Worm (Caenorhabditis elegans) whole organism, mixed stage, embryonic: ENCODE data around the gene T18D3.1.

Experiments
- M03D4.4 ChIP-seq: sonication (generic microtip); optimal IDR thresholded peaks from 2 replicates; lab custom pipeline; 2017; ENCODE audit warnings: mild to moderate bottlenecking, missing genetic modification characterization, missing compliant biosample characterization
- bed-3 ChIP-seq: fragments of 200-800 bp; sonication (Bioruptor generic); optimal IDR thresholded peaks from 3 replicates; lab custom pipeline; 2018; ENCODE audit warnings: mild to moderate bottlenecking, missing genetic modification characterization, moderate library complexity, missing compliant biosample characterization
- blmp-1 ChIP-seq: fragments of 150-350 bp; optimal IDR thresholded peaks from 2 replicates; lab custom pipeline; 2014; ENCODE audit warnings: missing biosample characterization, missing genetic modification characterization
- ceh-39 ChIP-seq: fragments of 150-350 bp; optimal IDR thresholded peaks from 2 replicates; lab custom pipeline; 2014; ENCODE audit warnings: missing biosample characterization, missing genetic modification characterization
- ceh-43 ChIP-seq: fragments of 200-800 bp; sonication (Bioruptor generic); optimal IDR thresholded peaks from 2 replicates; lab custom pipeline; 2018; ENCODE audit warnings: mild to moderate bottlenecking, missing genetic modification characterization, moderate library complexity, missing compliant biosample characterization
- ceh-83 ChIP-seq: fragments of 200-800 bp; sonication (Bioruptor generic); optimal IDR thresholded peaks from 2 replicates; lab custom pipeline; 2018; ENCODE audit warnings: mild to moderate bottlenecking, missing genetic modification characterization, missing compliant biosample characterization
- ces-1 ChIP-seq: fragments of 150-350 bp; optimal IDR thresholded peaks from 2 replicates; lab custom pipeline; 2014; ENCODE audit warnings: missing biosample characterization, missing genetic modification reagents, missing genetic modification characterization
- cnd-1 ChIP-seq: fragments of 200-800 bp; sonication (Bioruptor generic); optimal IDR thresholded peaks from 2 replicates; lab custom pipeline; 2018; ENCODE audit warnings: mild to moderate bottlenecking, missing genetic modification characterization, missing compliant biosample characterization
- drap-1 ChIP-seq: fragments of 200-800 bp; sonication (Bioruptor generic); optimal IDR thresholded peaks from 3 replicates; lab custom pipeline; 2018; ENCODE audit warnings: mild to moderate bottlenecking, missing genetic modification characterization, missing compliant biosample characterization
- elt-1 ChIP-seq: sonication (generic microtip); optimal IDR thresholded peaks from 2 replicates; lab custom pipeline; 2017; ENCODE audit warnings: missing genetic modification characterization, mild to moderate bottlenecking, missing compliant biosample characterization, antibody characterized with exemption, moderate library complexity, borderline replicate concordance; ENCODE audit not compliant: insufficient read depth
- elt-3 ChIP-seq: fragments of 150-350 bp; optimal IDR thresholded peaks from 2 replicates; lab custom pipeline; 2014; ENCODE audit warnings: missing biosample characterization, missing genetic modification characterization
- flh-1 ChIP-seq: fragments of 200-800 bp; sonication (Bioruptor generic); optimal IDR thresholded peaks from 2 replicates; lab custom pipeline; 2018; ENCODE audit warnings: mild to moderate bottlenecking, missing genetic modification characterization, moderate library complexity, missing compliant biosample characterization
- ham-2 ChIP-seq: fragments of 200-800 bp; sonication (Bioruptor generic); optimal IDR thresholded peaks from 2 replicates; lab custom pipeline; 2018; ENCODE audit warnings: mild to moderate bottlenecking, missing genetic modification characterization, missing compliant biosample characterization
- hlh-1 ChIP-seq: fragments of 150-350 bp; optimal IDR thresholded peaks from 2 replicates; lab custom pipeline; 2014; ENCODE audit warnings: missing biosample characterization, missing genetic modification reagents, missing genetic modification characterization
- lin-13 ChIP-seq: fragments of 150-350 bp; optimal IDR thresholded peaks from 2 replicates; lab custom pipeline; 2014; ENCODE audit warnings: missing biosample characterization, missing genetic modification characterization
- lin-32 ChIP-seq: fragments of 200-800 bp; sonication (Bioruptor generic); optimal IDR thresholded peaks from 2 replicates; lab custom pipeline; 2018; ENCODE audit warnings: mild to moderate bottlenecking, missing genetic modification characterization, missing compliant biosample characterization
- lsy-2 ChIP-seq: fragments of 150-350 bp; optimal IDR thresholded peaks from 2 replicates; lab custom pipeline; 2014; ENCODE audit warnings: missing biosample characterization, missing genetic modification characterization
- mab-5 ChIP-seq: fragments of 150-350 bp; optimal IDR thresholded peaks from 2 replicates; lab custom pipeline; 2014; ENCODE audit warnings: missing biosample characterization, missing genetic modification characterization
- mep-1 ChIP-seq: fragments of 150-350 bp; optimal IDR thresholded peaks from 2 replicates; lab custom pipeline; 2017; ENCODE audit warnings: missing biosample characterization, missing genetic modification reagents, missing genetic modification characterization, inconsistent platforms
- mls-2 ChIP-seq: sonication (generic microtip); optimal IDR thresholded peaks from 2 replicates; lab custom pipeline; 2016; ENCODE audit warnings: mild to moderate bottlenecking, missing genetic modification characterization, moderate library complexity, missing compliant biosample characterization
- nhr-12 ChIP-seq: fragments of 150-350 bp; optimal IDR thresholded peaks from 2 replicates; lab custom pipeline; 2014; ENCODE audit warnings: missing biosample characterization, missing genetic modification characterization
- nhr-2 ChIP-seq: fragments of 150-350 bp; optimal IDR thresholded peaks from 2 replicates; lab custom pipeline; 2014; ENCODE audit warnings: missing biosample characterization, missing genetic modification characterization
- nhr-237 ChIP-seq: fragments of 150-350 bp; optimal IDR thresholded peaks from 2 replicates; lab custom pipeline; 2014; ENCODE audit warnings: missing biosample characterization, missing genetic modification characterization
- nhr-28 ChIP-seq: fragments of 150-350 bp; optimal IDR thresholded peaks from 2 replicates; lab custom pipeline; 2014; ENCODE audit warnings: missing biosample characterization, missing genetic modification characterization
- nhr-76 ChIP-seq: sonication (generic microtip); optimal IDR thresholded peaks from 2 replicates; lab custom pipeline; 2017; ENCODE audit warnings: missing biosample characterization, missing genetic modification characterization
- pha-4 ChIP-seq: fragments of 150-350 bp; optimal IDR thresholded peaks from 2 replicates; lab custom pipeline; 2018; ENCODE audit warnings: missing biosample characterization, missing genetic modification reagents, missing genetic modification characterization
- sem-2 ChIP-seq: fragments of 200-800 bp; sonication (Bioruptor generic); optimal IDR thresholded peaks from 2 replicates; lab custom pipeline; 2018; ENCODE audit warnings: mild to moderate bottlenecking, missing genetic modification characterization, missing compliant biosample characterization
- snpc-4 ChIP-seq: fragments of 150-350 bp; optimal IDR thresholded peaks from 2 replicates; lab custom pipeline; 2014; ENCODE audit warnings: missing biosample characterization, missing genetic modification characterization
- sptf-1 ChIP-seq: sonication (generic microtip); optimal IDR thresholded peaks from 2 replicates; lab custom pipeline; 2017; ENCODE audit warnings: mild to moderate bottlenecking, missing genetic modification characterization, moderate library complexity, missing compliant biosample characterization
- tbx-8 ChIP-seq: fragments of 200-800 bp; sonication (Bioruptor generic); optimal IDR thresholded peaks from 2 replicates; lab custom pipeline; 2018; ENCODE audit warnings: mild to moderate bottlenecking, missing genetic modification characterization, moderate library complexity, missing compliant biosample characterization
- unc-120 ChIP-seq: sonication (generic microtip); optimal IDR thresholded peaks from 2 replicates; lab custom pipeline; 2017; ENCODE audit warnings: missing genetic modification characterization, missing compliant biosample characterization; ENCODE audit not compliant: poor library complexity, severe bottlenecking
- unc-39 ChIP-seq: fragments of 150-350 bp; optimal IDR thresholded peaks from 2 replicates; lab custom pipeline; 2014; ENCODE audit warnings: missing biosample characterization, missing genetic modification characterization
- unc-62 ChIP-seq: fragments of 150-350 bp; optimal IDR thresholded peaks from 2 replicates; lab custom pipeline; 2014; ENCODE audit warnings: missing biosample characterization, missing genetic modification reagents, missing genetic modification characterization
- zip-8 ChIP-seq: fragments of 150-350 bp; optimal IDR thresholded peaks from 2 replicates; lab custom pipeline; 2014; ENCODE audit warnings: missing biosample characterization, missing genetic modification characterization
- ztf-11 ChIP-seq: fragments of 150-350 bp; optimal IDR thresholded peaks from 2 replicates; lab custom pipeline; 2014; ENCODE audit warnings: missing biosample characterization, missing genetic modification characterization

The T18D3.1 gene

DNA sequence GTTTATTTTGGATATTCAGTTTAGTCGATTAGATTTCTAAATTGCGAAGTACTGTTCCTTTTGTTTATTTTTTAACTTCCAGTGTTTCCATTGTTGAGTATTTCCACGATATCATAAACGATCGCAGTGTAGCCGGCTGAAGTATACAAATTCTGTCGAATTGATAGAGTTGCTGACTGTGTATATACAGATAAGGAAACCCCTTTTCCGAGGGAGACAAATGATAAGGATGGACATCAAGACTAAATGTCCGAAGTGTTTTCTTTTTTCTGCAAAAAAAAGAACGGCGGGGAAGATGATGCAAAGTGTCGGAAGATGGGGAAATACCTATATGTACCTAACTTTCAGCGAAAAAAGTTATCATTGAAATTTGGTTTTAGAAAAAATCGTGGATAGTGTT is 8.0 kb upstream of the T18D3.1 start:
- no peak for TF ChIP-seq drap-1 (GFP tag; lab: Kevin White, UChicago)
- no peak for TF ChIP-seq snpc-4
- no peak for TF ChIP-seq zip-8 (tag; lab: Kevin White, UChicago)
- no peak for TF ChIP-seq mab-5 (tag; lab: Kevin White, UChicago)
- no peak for TF ChIP-seq nhr-76
- no peak for TF ChIP-seq sptf-1 (tag; lab: Kevin White, UChicago)
- TF ChIP-seq elt-3 = no peak
- no peak for TF ChIP-seq ceh-39
- no peak for TF ChIP-seq ztf-11
- no peak for TF ChIP-seq nhr-2 (tag; lab: Kevin White, UChicago)
- TF ChIP-seq unc-39 (tag; lab: Kevin White, UChicago) = no peak
- TF ChIP-seq lin-32 = no peak
- TF ChIP-seq bed-3 (GFP tag; lab: Kevin White, UChicago) = no peak
- no peak for TF ChIP-seq unc-62
- TF ChIP-seq, all 35 proteins: peak for 0

DNA sequence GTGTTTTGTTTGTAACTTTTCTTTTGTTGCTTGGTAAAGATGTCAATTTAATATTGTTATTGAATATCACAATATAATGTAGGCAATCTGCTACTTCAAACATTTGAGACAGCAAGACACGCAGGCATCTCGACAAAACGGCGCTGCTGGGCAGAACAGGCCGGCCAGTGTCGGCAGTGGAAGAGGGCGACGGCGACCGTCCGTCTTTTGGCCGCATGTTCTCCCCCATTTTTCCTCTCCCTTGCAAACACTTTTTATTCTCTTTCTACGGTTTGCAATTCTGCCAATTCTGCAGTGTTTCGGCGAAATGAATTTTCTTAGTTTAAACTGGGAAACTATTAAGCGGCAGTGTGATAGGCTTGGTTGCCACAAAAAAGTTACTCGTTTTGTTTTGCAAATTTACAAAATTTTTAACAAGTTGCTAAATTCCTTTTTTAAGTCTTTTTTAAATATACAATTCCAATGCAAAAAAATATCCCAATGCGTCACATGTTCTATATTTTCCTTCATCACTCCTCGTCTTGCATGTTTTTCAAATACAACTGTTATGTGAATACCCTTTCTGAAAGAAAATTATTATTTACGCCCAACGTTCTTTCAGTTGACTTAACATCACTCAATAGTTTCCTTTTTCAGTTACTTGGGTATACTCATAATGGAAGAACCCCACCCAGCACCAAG is 5.1 kb upstream of the T18D3.1 start, which contains the start of gene T18D3.6:
TSS of gene T18D3.6 (plus strand) at position 631 of the 681 bp plus-strand sequence.
- TF ChIP-seq nhr-2 (tag; lab: Kevin White, UChicago) (no peak), mep-1 (no peak), sem-2 (GFP tag; lab: Kevin White, UChicago) (no peak), nhr-237 (no peak), ceh-39 (no peak), mls-2 (no peak), ztf-11 (no peak), lin-13 (tag; lab: Kevin White, UChicago) (no peak), unc-120 (no peak), tbx-8 (no peak), ceh-83 (GFP tag; lab: Kevin White, UChicago) (no peak), ces-1 (no peak)

DNA sequence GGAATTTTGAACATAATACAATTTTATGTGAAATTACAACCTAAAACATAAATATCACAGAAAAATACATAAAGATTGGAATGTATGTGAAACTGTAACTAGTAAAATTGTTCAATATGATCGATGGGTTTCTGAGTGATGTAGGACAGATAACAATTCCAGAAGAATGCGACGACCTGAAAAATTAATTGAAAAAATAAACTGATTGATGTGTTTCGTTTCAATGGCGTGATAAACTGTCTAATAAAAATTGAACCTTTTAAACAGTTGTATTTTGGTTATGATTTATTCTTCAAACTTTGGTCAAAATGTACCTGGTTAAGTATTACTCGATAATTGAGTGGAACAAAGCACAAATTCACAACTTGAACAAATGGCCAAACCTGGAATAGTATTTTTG is 3.3 kb upstream of the T18D3.1 start:
- TF ChIP-seq mep-1 (no peak), cnd-1 (tag; lab: Kevin White, UChicago) (no peak)

DNA sequence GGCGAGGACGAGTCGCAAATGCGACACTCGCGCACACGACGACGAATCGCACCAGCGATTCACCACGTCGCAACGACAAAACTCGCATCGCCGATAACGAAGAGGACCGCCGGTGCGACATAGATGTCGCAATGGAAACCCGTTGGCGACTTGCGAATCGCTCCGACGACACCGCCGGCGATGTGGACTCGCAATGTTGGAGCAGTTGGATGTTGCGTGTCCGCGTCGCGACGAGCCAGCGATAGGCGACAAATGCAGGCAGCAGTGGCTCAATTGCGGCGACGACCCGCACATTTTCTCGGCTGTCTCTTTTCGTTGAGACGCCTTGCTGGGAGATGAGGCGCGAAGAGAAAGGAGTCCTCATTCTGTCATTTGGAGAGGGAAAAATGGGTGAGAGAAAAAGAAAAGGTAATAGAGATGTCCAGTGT is 2.4 kb upstream of the T18D3.1 start:
- TF ChIP-seq bed-3 (GFP tag; lab: Kevin White, UChicago) (no peak), cnd-1 (tag; lab: Kevin White, UChicago) (peak; percentile 51), nhr-76 (no peak), ceh-39 (no peak), elt-3 (no peak), ztf-11 (peak; percentile 13), nhr-12 (tag; lab: Kevin White, UChicago) (no peak), nhr-237 (no peak), lin-13 (tag; lab: Kevin White, UChicago) (peak; percentile 4), mep-1 (no peak), sptf-1 (tag; lab: Kevin White, UChicago) (peak; percentile 47), flh-1 (peak; percentile 18), hlh-1 (tag; lab: Kevin White, UChicago) (no peak), nhr-28 (tag; lab: Kevin White, UChicago) (no peak), mab-5 (tag; lab: Kevin White, UChicago) (no peak), sem-2 (GFP tag; lab: Kevin White, UChicago) (peak; percentile 8), unc-120 (peak; percentile 40), mls-2 (peak; percentile 86), unc-39 (tag; lab: Kevin White, UChicago) (no peak), ceh-43 (GFP tag; lab: Kevin White, UChicago) (no peak), lsy-2 (tag; lab: Kevin White, UChicago) (no peak), tbx-8 (no peak), zip-8 (tag; lab: Kevin White, UChicago) (no peak), nhr-2 (tag; lab: Kevin White, UChicago) (no peak), unc-62 (peak; percentile 37), elt-1 (tag; lab: Kevin White, UChicago) (no peak), M03D4.4 (tag; lab: Kevin White, UChicago) (peak; percentile 54), blmp-1 (tag; lab: Kevin White, UChicago) (no peak), ham-2 (GFP tag; lab: Kevin White, UChicago) (no peak), drap-1 (GFP tag; lab: Kevin White, UChicago) (peak; percentile 64), ces-1 (peak; percentile 31), lin-32 (peak; percentile 20), ceh-83 (GFP tag; lab: Kevin White, UChicago) (no peak), snpc-4 (no peak), pha-4 (tag; lab: Kevin White, UChicago) (no peak)
